Fruit fly (Drosophila melanogaster): ENCODE data around the gene CG14990.

CG14990 gene

DNA sequence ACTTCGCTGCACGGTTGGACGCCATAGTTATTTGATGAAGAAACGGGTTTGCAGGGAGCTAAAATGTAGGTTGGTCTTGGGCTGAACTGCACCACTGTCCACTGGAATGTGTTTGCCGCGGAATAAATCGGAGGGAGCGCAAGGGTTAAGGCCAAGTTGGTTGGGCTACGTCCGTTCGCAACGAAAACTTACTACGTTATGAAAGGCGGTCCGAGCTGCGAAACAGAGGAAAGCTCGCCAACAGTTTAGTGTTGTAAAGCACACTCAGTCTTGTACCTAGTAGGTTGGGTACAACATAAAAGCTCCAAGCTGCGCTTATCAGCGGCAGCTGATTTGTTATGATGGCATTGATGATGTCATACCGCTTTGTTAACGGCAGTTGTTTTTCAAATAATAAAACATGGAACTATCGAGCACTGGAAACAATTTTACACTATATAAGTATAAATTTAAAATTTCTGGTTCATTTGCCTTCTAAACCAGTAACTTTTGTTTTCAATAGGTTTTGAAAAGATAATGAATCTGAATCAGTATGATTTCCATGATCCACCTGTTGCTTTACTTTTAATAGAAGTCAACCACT, 29.3 kb downstream of the CG14990 start, which contains the start of gene Chd64 (continued):
- TF ChIP-seq CG6813 (GFP tag; optimal IDR thresholded peaks at IDR 0.05) (peak; percentile 67), Hr51 (GFP tag; optimal IDR thresholded peaks at IDR 0.05) (no peak), wdn (GFP tag; IDR thresholded peaks at IDR 0.05) (no peak), dysf (GFP tag; IDR thresholded peaks at IDR 0.05) (peak; percentile 38; the same call in 1 of the 3 replicates), Gug (GFP tag; IDR thresholded peaks at IDR 0.05) (no peak), Oaz (GFP tag; IDR thresholded peaks at IDR 0.05) (no peak), Aef1 (GFP tag; IDR thresholded peaks at IDR 0.05) (no peak), onecut (GFP tag; IDR thresholded peaks at IDR 0.05) (no peak), Fer1 (GFP tag; optimal IDR thresholded peaks at IDR 0.05) (peak; percentile 82), CG15479 (GFP tag; optimal IDR thresholded peaks at IDR 0.05) (no peak), CG4820 (GFP tag; optimal IDR thresholded peaks at IDR 0.05) (no peak), hbn (GFP tag; IDR thresholded peaks at IDR 0.05; ENCODE audit: partially characterized antibody) (peak; percentile 48; the same call in 1 of the 2 replicates), cato (GFP tag; optimal IDR thresholded peaks at IDR 0.05; ENCODE audit: borderline replicate concordance) (no peak), gsb (GFP tag; IDR thresholded peaks at IDR 0.05) (peak; percentile 29; the same call in 1 of the 2 replicates), CG17612 (GFP tag; IDR thresholded peaks at IDR 0.05) (no peak), gfzf (GFP tag; optimal IDR thresholded peaks at IDR 0.05) (no peak), CG14050 (GFP tag; IDR thresholded peaks at IDR 0.05) (no peak; the same call in 2 of the 3 replicates), cad (GFP tag; optimal IDR thresholded peaks at IDR 0.05) (no peak), al (GFP tag; IDR thresholded peaks at IDR 0.05) (no peak), CG7357 (GFP tag; IDR thresholded peaks at IDR 0.05) (no peak), CG11085 (GFP tag; IDR thresholded peaks at IDR 0.05) (peak; percentile 9; the same call in 1 of the 2 replicates), CTCF (GFP tag; optimal IDR thresholded peaks at IDR 0.05) (no peak), CG10209 (GFP tag; optimal IDR thresholded peaks at IDR 0.05) (no peak), CG2202 (tag; optimal IDR thresholded peaks at IDR 0.05) (no peak), tin (GFP tag; optimal IDR thresholded peaks at IDR 0.05) (no peak), CG2129 (GFP tag; IDR thresholded peaks at IDR 0.05; ENCODE audit: partially characterized antibody) (no peak), eyg (GFP tag; optimal IDR thresholded peaks at IDR 0.05) (no peak), CG8281 (tag; optimal IDR thresholded peaks at IDR 0.05) (no peak), CG13296 (GFP tag; optimal IDR thresholded peaks at IDR 0.05) (peak; percentile 68), CG12104 (GFP tag; optimal IDR thresholded peaks at IDR 0.05) (peak; percentile 14), CG7928 (GFP tag; optimal IDR thresholded peaks at IDR 0.05) (peak; percentile 11), CG6791 (GFP tag; IDR thresholded peaks at IDR 0.05; ENCODE audit: partially characterized antibody) (0 out of 3 replicates have a peak, but pooled peaks have one; percentile 19), lmd (GFP tag; IDR thresholded peaks at IDR 0.05) (no peak), wek (GFP tag; optimal IDR thresholded peaks at IDR 0.05) (no peak), NfI (GFP tag; optimal IDR thresholded peaks at IDR 0.05) (peak; percentile 6), grau (tag; optimal IDR thresholded peaks at IDR 0.05) (peak; percentile 52), jing (GFP tag; optimal IDR thresholded peaks at IDR 0.05) (no peak), HHEX (GFP tag; optimal IDR thresholded peaks at IDR 0.05) (peak; percentile 50), ap (GFP tag; IDR thresholded peaks at IDR 0.05) (no peak), row (GFP tag; IDR thresholded peaks at IDR 0.05) (peak; percentile 50; the same call in 2 of the 3 replicates), CG11695 (GFP tag; IDR thresholded peaks at IDR 0.05) (peak; percentile 58; the same call in 2 of the 3 replicates), CG1647 (GFP tag; optimal IDR thresholded peaks at IDR 0.05) (no peak), az2 (GFP tag; optimal IDR thresholded peaks at IDR 0.05) (peak; percentile 37), gcm (GFP tag; optimal IDR thresholded peaks at IDR 0.05) (no peak), CG1024 (GFP tag; IDR thresholded peaks at IDR 0.05) (0 out of 2 replicates have a peak, but pooled peaks have one; percentile 11), oc (tag; optimal IDR thresholded peaks at IDR 0.05) (no peak), Sox102F (GFP tag; optimal IDR thresholded peaks at IDR 0.05) (no peak), CG30431 (GFP tag; optimal IDR thresholded peaks at IDR 0.05) (no peak), salm (tag; optimal IDR thresholded peaks at IDR 0.05) (no peak)

All from whole organism, embryonic.